Worm (Caenorhabditis elegans): ENCODE measurements around the gene F32D1.7.

Gene F32D1.7

ce11 chrV:4357369-4357768 is 18.6 kb downstream of the F32D1.7 start:
- TF ChIP-seq rcor-1 (GFP tag; IDR thresholded peaks at IDR 0.05) (no peak), xnd-1 (tag; optimal IDR thresholded peaks at IDR 0.05) (no peak), cebp-1 (GFP tag; IDR thresholded peaks at IDR 0.05) (peak; percentile 65; the same call in 1 of the 2 replicates), cebp-1 (tag; optimal IDR thresholded peaks at IDR 0.05) (peak; percentile 94)

DNA sequence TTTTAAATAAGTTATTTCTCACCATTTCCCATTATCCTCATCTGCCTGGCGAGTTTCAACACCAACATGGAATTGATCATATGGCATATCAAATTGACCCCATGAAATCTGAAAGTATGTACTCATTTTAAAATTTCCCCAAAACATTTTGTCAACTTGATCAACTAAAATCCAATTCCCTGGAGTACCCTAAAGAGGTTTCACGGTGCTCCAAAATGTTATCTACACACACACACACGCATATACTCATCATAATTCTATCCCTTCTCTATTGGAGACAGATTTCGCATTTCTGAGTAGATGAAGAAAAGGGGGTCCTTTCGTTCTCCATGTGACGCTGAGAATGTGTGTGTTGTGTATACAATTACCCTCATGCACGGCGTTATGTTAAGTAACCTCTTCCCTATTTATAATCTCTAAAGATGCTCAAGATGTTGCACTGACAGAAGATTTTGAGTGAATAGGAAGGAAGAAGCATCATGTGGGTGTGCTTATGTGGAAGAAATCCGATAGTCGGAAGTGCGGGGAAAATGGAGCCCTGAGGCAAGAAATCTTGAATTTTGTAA is 19.8 kb downstream of the F32D1.7 start:
- TF ChIP-seq lsl-1 (GFP tag; optimal IDR thresholded peaks at IDR 0.05) (no peak), snpc-4 (GFP tag; optimal IDR thresholded peaks at IDR 0.05) (no peak), snpc-4 (tag; optimal IDR thresholded peaks at IDR 0.05) (no peak), F55B11.4 (tag; optimal IDR thresholded peaks at IDR 0.05; ENCODE audit: borderline replicate concordance, insufficient read depth) (no peak), ztf-26 (tag; optimal IDR thresholded peaks at IDR 0.05) (no peak), ceh-27 (GFP tag; optimal IDR thresholded peaks at IDR 0.05) (no peak), lir-1 (GFP tag; conservative IDR thresholded peaks at IDR 0.05) (no peak), cebp-2 (GFP tag; IDR thresholded peaks at IDR 0.05) (no peak), rec-8 (tag; optimal IDR thresholded peaks at IDR 0.05) (no peak), madf-3 (GFP tag; IDR thresholded peaks at IDR 0.05) (no peak), dox-1 (GFP tag; IDR thresholded peaks at IDR 0.05) (no peak), T07F8.4 (tag; optimal IDR thresholded peaks at IDR 0.05) (no peak), hlh-26 (GFP tag; conservative IDR thresholded peaks at IDR 0.05) (no peak)

- TF ChIP-seq lin-35 (GFP tag; optimal IDR thresholded peaks at IDR 0.05) (peak; percentile 17 to 84 (median 37)), die-1 (tag; optimal IDR thresholded peaks at IDR 0.05) (no peak), akir-1 (GFP tag; optimal IDR thresholded peaks at IDR 0.05) (no peak), madf-6 (GFP tag; IDR thresholded peaks at IDR 0.05) (peak; percentile 91), egrh-3 (GFP tag; IDR thresholded peaks at IDR 0.05) (peak; percentile 70), hmg-1.2 (GFP tag; IDR thresholded peaks at IDR 0.05) (peak; percentile 59), madf-10 (tag; optimal IDR thresholded peaks at IDR 0.05) (no peak), lsl-1 (GFP tag; optimal IDR thresholded peaks at IDR 0.05) (peak; percentile 64), madf-8 (GFP tag; conservative IDR thresholded peaks at IDR 0.05) (peak; percentile 76), ets-4 (GFP tag; optimal IDR thresholded peaks at IDR 0.05) (no peak), egl-18 (GFP tag; IDR thresholded peaks at IDR 0.05) (no peak), D2030.7 (GFP tag; IDR thresholded peaks at IDR 0.05) (peak; percentile 58), F23B12.7 (tag; optimal IDR thresholded peaks at IDR 0.05; ENCODE audit: insufficient read depth) (peak; percentile 45), snpc-1.1 (tag; optimal IDR thresholded peaks at IDR 0.05; ENCODE audit: insufficient read depth) (peak; percentile 30), pbrm-1 (GFP tag; IDR thresholded peaks at IDR 0.05) (0 out of 2 replicates have a peak, but pooled peaks have one; percentile 47), ceh-91 (GFP tag; IDR thresholded peaks at IDR 0.05) (peak; percentile 74), somi-1 (GFP tag; optimal IDR thresholded peaks at IDR 0.05) (no peak), dpff-1 (tag; optimal IDR thresholded peaks at IDR 0.05) (no peak), snpc-4 (GFP tag; optimal IDR thresholded peaks at IDR 0.05) (no peak), snpc-4 (tag; optimal IDR thresholded peaks at IDR 0.05) (peak in 2 of 4 experiments; percentile 49 to 59), efl-1 (GFP tag; optimal IDR thresholded peaks at IDR 0.05) (peak; percentile 93), F33H1.4 (GFP tag; IDR thresholded peaks at IDR 0.05) (peak; percentile 93), snpc-3.4 (tag; optimal IDR thresholded peaks at IDR 0.05) (peak; percentile 53), fkh-3 (tag; optimal IDR thresholded peaks at IDR 0.05) (no peak), Y79H2A.3 (GFP tag; conservative IDR thresholded peaks at IDR 0.05) (no peak), lin-54 (GFP tag; optimal IDR thresholded peaks at IDR 0.05) (peak; percentile 86), xnd-1 (tag; optimal IDR thresholded peaks at IDR 0.05) (peak; percentile 62), nfya-1 (tag; optimal IDR thresholded peaks at IDR 0.05; ENCODE audit: borderline replicate concordance, insufficient read depth) (no peak), tbp1 (GFP tag; optimal IDR thresholded peaks at IDR 0.05) (peak; percentile 30), mcd-1 (GFP tag; IDR thresholded peaks at IDR 0.05) (peak; percentile 51; the same call in 1 of the 2 replicates), cebp-1 (GFP tag; IDR thresholded peaks at IDR 0.05) (no peak), cebp-1 (tag; optimal IDR thresholded peaks at IDR 0.05) (peak; percentile 41)
Observed at ce11 chrV:4346799-4347198, 29.2 kb downstream of the F32D1.7 start, which contains the start of gene mcm-7. Gene mcm-7 (plus strand): TSS chrV:4347166.
